Fruit fly (Drosophila melanogaster) whole organism, prepupa: Measurements from ENCODE around the gene eIF2beta.

Source experiments
- Blimp-1 ChIP-seq: fragments of 200-800 bp; sonication (Bioruptor generic); optimal IDR thresholded peaks from 3 replicates; lab custom pipeline; 2017; ENCODE audit warnings: missing biosample characterization, missing genetic modification characterization, mild to moderate bottlenecking, moderate library complexity, missing genetic modification reagents
- CG10669 ChIP-seq: fragments of 200-800 bp; sonication (Bioruptor generic); optimal IDR thresholded peaks from 3 replicates; lab custom pipeline; 2018; ENCODE audit warnings: missing biosample characterization, mild to moderate bottlenecking, missing genetic modification characterization, moderate library complexity
- CG11294 ChIP-seq: fragments of 200-800 bp; sonication (Bioruptor generic); IDR thresholded peaks from 2 replicates; pipeline ENCODE4 v1.3.6; 2022; ENCODE audit warnings: missing biosample characterization, missing genetic modification characterization
- CG11762 ChIP-seq: fragments of 200-800 bp; sonication (Bioruptor generic); optimal IDR thresholded peaks from 3 replicates; lab custom pipeline; 2016; ENCODE audit warnings: missing biosample characterization, missing genetic modification characterization; ENCODE audit not compliant: insufficient read depth
- CG11902 ChIP-seq: fragments of 200-800 bp; sonication (Bioruptor generic); optimal IDR thresholded peaks from 3 replicates; lab custom pipeline; 2016; ENCODE audit warnings: missing biosample characterization, missing genetic modification characterization
- CG15336 ChIP-seq: fragments of 200-800 bp; sonication (Bioruptor generic); IDR thresholded peaks from 2 replicates; pipeline ENCODE4 v1.3.6; 2022; ENCODE audit warnings: missing biosample characterization, missing genetic modification characterization
- CG1621 ChIP-seq: fragments of 200-800 bp; sonication (Bioruptor generic); optimal IDR thresholded peaks from 3 replicates; lab custom pipeline; 2018; ENCODE audit warnings: missing biosample characterization, mild to moderate bottlenecking, missing genetic modification characterization
- CG16779 ChIP-seq: fragments of 200-800 bp; sonication (Bioruptor generic); optimal IDR thresholded peaks from 3 replicates; lab custom pipeline; 2017; ENCODE audit warnings: missing biosample characterization, mild to moderate bottlenecking, missing genetic modification characterization
- CG3032 ChIP-seq: fragments of 200-800 bp; optimal IDR thresholded peaks from 2 replicates; lab custom pipeline; 2019; ENCODE audit warnings: missing biosample characterization, mild to moderate bottlenecking, missing genetic modification characterization, moderate library complexity
- CG31627 ChIP-seq: fragments of 200-800 bp; sonication (Bioruptor generic); optimal IDR thresholded peaks from 3 replicates; lab custom pipeline; 2016; ENCODE audit warnings: missing biosample characterization, missing genetic modification characterization
- CG32006 ChIP-seq: fragments of 200-800 bp; sonication (Bioruptor generic); optimal IDR thresholded peaks from 3 replicates; lab custom pipeline; 2017; ENCODE audit warnings: missing biosample characterization, mild to moderate bottlenecking, missing genetic modification characterization
- CG34406 ChIP-seq: fragments of 200-800 bp; sonication (Bioruptor generic); optimal IDR thresholded peaks from 3 replicates; lab custom pipeline; 2016; ENCODE audit warnings: missing biosample characterization, missing genetic modification characterization
- CG3919 ChIP-seq: fragments of 200-800 bp; sonication (Bioruptor generic); optimal IDR thresholded peaks from 3 replicates; lab custom pipeline; 2016; ENCODE audit warnings: missing biosample characterization, missing genetic modification characterization
- CG4318 ChIP-seq: fragments of 200-800 bp; sonication (Bioruptor generic); optimal IDR thresholded peaks from 3 replicates; lab custom pipeline; 2017; ENCODE audit warnings: missing biosample characterization, mild to moderate bottlenecking, missing genetic modification characterization
- CG6163 ChIP-seq: fragments of 200-800 bp; sonication (Bioruptor generic); IDR thresholded peaks from 3 replicates; pipeline ENCODE4 v1.3.6; 2022; ENCODE audit warnings: missing biosample characterization, missing genetic modification characterization
- CG6276 ChIP-seq: fragments of 200-800 bp; sonication (Bioruptor generic); optimal IDR thresholded peaks from 2 replicates; lab custom pipeline; 2017; ENCODE audit warnings: missing biosample characterization, mild to moderate bottlenecking, missing genetic modification characterization
- CG6792 ChIP-seq: fragments of 200-800 bp; sonication (Bioruptor generic); optimal IDR thresholded peaks from 3 replicates; lab custom pipeline; 2016; ENCODE audit warnings: missing biosample characterization, missing genetic modification characterization
- CG8119 ChIP-seq: fragments of 200-800 bp; sonication (Bioruptor generic); IDR thresholded peaks from 3 replicates; pipeline ENCODE4 v1.3.6; 2022; ENCODE audit warnings: missing biosample characterization, missing genetic modification characterization
- CG8319 ChIP-seq: fragments of 200-800 bp; sonication (Bioruptor generic); optimal IDR thresholded peaks from 3 replicates; lab custom pipeline; 2016; ENCODE audit warnings: missing biosample characterization, missing genetic modification characterization
- CG8632 ChIP-seq: fragments of 200-800 bp; sonication (Bioruptor generic); optimal IDR thresholded peaks from 3 replicates; lab custom pipeline; 2016; ENCODE audit warnings: missing biosample characterization, missing genetic modification characterization
- CG9139 ChIP-seq: fragments of 200-800 bp; sonication (Bioruptor generic); optimal IDR thresholded peaks from 3 replicates; lab custom pipeline; 2017; ENCODE audit warnings: missing biosample characterization, mild to moderate bottlenecking, missing genetic modification characterization
- Eip75B ChIP-seq: fragments of 200-800 bp; sonication (Bioruptor generic); optimal IDR thresholded peaks from 3 replicates; lab custom pipeline; 2016; ENCODE audit warnings: missing biosample characterization, missing genetic modification characterization
- Eip93F ChIP-seq: fragments of 200-800 bp; sonication (Bioruptor generic); optimal IDR thresholded peaks from 2 replicates; lab custom pipeline; 2016; ENCODE audit warnings: missing biosample characterization, mild to moderate bottlenecking, missing genetic modification characterization
- Ets21C ChIP-seq: fragments of 200-800 bp; sonication (Bioruptor generic); optimal IDR thresholded peaks from 3 replicates; lab custom pipeline; 2016; ENCODE audit warnings: missing biosample characterization, missing genetic modification characterization
- Ets96B ChIP-seq: fragments of 200-800 bp; optimal IDR thresholded peaks from 2 replicates; lab custom pipeline; 2019; ENCODE audit warnings: missing biosample characterization, mild to moderate bottlenecking, missing genetic modification characterization, moderate library complexity
- Gug ChIP-seq: fragments of 200-800 bp; sonication (Bioruptor generic); IDR thresholded peaks from 2 replicates; pipeline ENCODE4 v1.3.6; 2022; ENCODE audit warnings: missing biosample characterization, missing genetic modification characterization
- Hr39 ChIP-seq: fragments of 200-800 bp; sonication (Bioruptor generic); optimal IDR thresholded peaks from 2 replicates; lab custom pipeline; 2016; ENCODE audit warnings: missing biosample characterization, missing genetic modification characterization
- Hr4 ChIP-seq: fragments of 200-800 bp; sonication (Bioruptor generic); optimal IDR thresholded peaks from 3 replicates; lab custom pipeline; 2016; ENCODE audit warnings: missing biosample characterization, missing genetic modification characterization
- Lpt ChIP-seq: fragments of 200-800 bp; sonication (Bioruptor generic); optimal IDR thresholded peaks from 3 replicates; lab custom pipeline; 2016; ENCODE audit warnings: missing biosample characterization, missing genetic modification characterization
- Met ChIP-seq: fragments of 200-800 bp; sonication (Bioruptor generic); optimal IDR thresholded peaks from 3 replicates; lab custom pipeline; 2016; ENCODE audit warnings: missing biosample characterization, missing genetic modification characterization
- OdsH ChIP-seq: fragments of 200-800 bp; sonication (Bioruptor generic); optimal IDR thresholded peaks from 3 replicates; lab custom pipeline; 2016; ENCODE audit warnings: missing biosample characterization, missing genetic modification characterization
- Smox ChIP-seq: fragments of 200-800 bp; sonication (Bioruptor generic); optimal IDR thresholded peaks from 3 replicates; lab custom pipeline; 2016; ENCODE audit warnings: missing biosample characterization, missing genetic modification characterization
- Sox102F ChIP-seq: fragments of 200-800 bp; sonication (Bioruptor generic); optimal IDR thresholded peaks from 2 replicates; lab custom pipeline; 2016; ENCODE audit warnings: missing biosample characterization, mild to moderate bottlenecking, missing genetic modification characterization
- Sox14 ChIP-seq: fragments of 200-800 bp; sonication (Bioruptor generic); optimal IDR thresholded peaks from 3 replicates; lab custom pipeline; 2016; ENCODE audit warnings: missing biosample characterization, missing genetic modification characterization
- Sox15 ChIP-seq: fragments of 200-800 bp; sonication (Bioruptor generic); optimal IDR thresholded peaks from 3 replicates; lab custom pipeline; 2016; ENCODE audit warnings: missing biosample characterization, missing genetic modification characterization
- achi ChIP-seq: fragments of 200-800 bp; sonication (Bioruptor generic); optimal IDR thresholded peaks from 3 replicates; lab custom pipeline; 2016; ENCODE audit warnings: missing biosample characterization, missing genetic modification characterization
- acj6 ChIP-seq: fragments of 200-800 bp; sonication (Bioruptor generic); optimal IDR thresholded peaks from 3 replicates; lab custom pipeline; 2016; ENCODE audit warnings: missing biosample characterization, missing genetic modification characterization
- cyc ChIP-seq: fragments of 200-800 bp; sonication (Bioruptor generic); optimal IDR thresholded peaks from 3 replicates; lab custom pipeline; 2016; ENCODE audit warnings: missing biosample characterization, missing genetic modification characterization
- dac ChIP-seq: fragments of 200-800 bp; sonication (Bioruptor generic); optimal IDR thresholded peaks from 2 replicates; lab custom pipeline; 2017; ENCODE audit warnings: missing biosample characterization, mild to moderate bottlenecking, missing genetic modification characterization
- dsx ChIP-seq: fragments of 200-800 bp; optimal IDR thresholded peaks from 3 replicates; lab custom pipeline; 2019; ENCODE audit warnings: missing biosample characterization, mild to moderate bottlenecking, missing genetic modification characterization, moderate library complexity; ENCODE audit not compliant: poor library complexity, severe bottlenecking
- esn ChIP-seq: fragments of 200-800 bp; sonication (Bioruptor generic); optimal IDR thresholded peaks from 2 replicates; lab custom pipeline; 2016; ENCODE audit warnings: missing biosample characterization, mild to moderate bottlenecking, missing genetic modification characterization, moderate library complexity
- fd59A ChIP-seq: fragments of 200-800 bp; sonication (Bioruptor generic); optimal IDR thresholded peaks from 2 replicates; lab custom pipeline; 2017; ENCODE audit warnings: missing biosample characterization, mild to moderate bottlenecking, missing genetic modification characterization, missing genetic modification reagents
- fd85E ChIP-seq: fragments of 200-800 bp; sonication (Bioruptor generic); optimal IDR thresholded peaks from 3 replicates; lab custom pipeline; 2016; ENCODE audit warnings: missing biosample characterization, missing genetic modification characterization
- fkh ChIP-seq: fragments of 200-800 bp; sonication (Bioruptor generic); optimal IDR thresholded peaks from 3 replicates; lab custom pipeline; 2017; ENCODE audit warnings: missing biosample characterization, mild to moderate bottlenecking, missing genetic modification characterization, moderate library complexity
- lz ChIP-seq: fragments of 200-800 bp; sonication (Bioruptor generic); optimal IDR thresholded peaks from 3 replicates; lab custom pipeline; 2016; ENCODE audit warnings: missing biosample characterization, missing genetic modification characterization
- net ChIP-seq: fragments of 200-800 bp; sonication (Bioruptor generic); optimal IDR thresholded peaks from 3 replicates; lab custom pipeline; 2016; ENCODE audit warnings: missing biosample characterization, missing genetic modification characterization
- salr ChIP-seq, 2 experiments: fragments of 200-800 bp; sonication (Bioruptor generic); optimal IDR thresholded peaks; 3 replicates each; lab custom pipeline; 2016 to 2018; ENCODE audit warnings: missing biosample characterization in 2 of 2, missing genetic modification characterization in 2 of 2, mild to moderate bottlenecking in 1 of 2
- spab ChIP-seq: fragments of 200-800 bp; sonication (Bioruptor generic); optimal IDR thresholded peaks from 2 replicates; lab custom pipeline; 2017; ENCODE audit warnings: missing biosample characterization, mild to moderate bottlenecking, missing genetic modification characterization, missing genetic modification reagents
- ss ChIP-seq, 2 experiments: fragments of 200-800 bp; sonication (Bioruptor generic); optimal IDR thresholded peaks; 2 replicates in 1 of 2; 3 replicates in 1 of 2; lab custom pipeline; 2017 to 2018; ENCODE audit warnings: mild to moderate bottlenecking in 2 of 2, missing biosample characterization in 2 of 2, missing genetic modification characterization in 2 of 2, moderate library complexity in 1 of 2
- svp ChIP-seq: fragments of 200-800 bp; sonication (Bioruptor generic); peaks from one replicate; lab custom pipeline; 2016; ENCODE audit warnings: missing biosample characterization, missing genetic modification characterization
- topi ChIP-seq: fragments of 200-800 bp; sonication (Bioruptor generic); optimal IDR thresholded peaks from 3 replicates; lab custom pipeline; 2016; ENCODE audit warnings: missing biosample characterization, missing genetic modification characterization
- vri ChIP-seq: fragments of 200-800 bp; sonication (Bioruptor generic); optimal IDR thresholded peaks from 3 replicates; lab custom pipeline; 2016; ENCODE audit warnings: missing biosample characterization, mild to moderate bottlenecking, missing genetic modification characterization

Gene eIF2beta

DNA sequence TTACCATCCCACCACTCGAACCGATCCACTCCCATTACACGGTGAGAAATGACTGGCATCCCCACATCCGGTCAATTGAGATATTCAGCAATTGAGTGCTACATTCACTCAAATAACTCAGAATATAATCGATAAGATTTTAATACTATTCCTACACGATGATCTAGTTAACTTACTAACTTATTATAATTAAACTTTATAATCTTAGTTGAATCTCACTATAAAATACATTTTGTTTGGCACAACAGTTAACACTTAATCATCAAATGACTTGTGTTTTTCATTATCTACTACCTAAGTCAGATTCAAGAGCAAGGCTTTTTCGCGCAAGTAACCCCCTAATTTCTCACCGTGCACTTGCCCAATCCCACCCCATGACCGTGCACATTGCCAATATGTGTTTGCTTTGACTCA, 31.2 kb downstream of the eIF2beta start:
- TF ChIP-seq esn (GFP tag; lab: Kevin White, UChicago) = peak; percentile 95
- peak; percentile 89 for TF ChIP-seq net
- peak; percentile 84 for TF ChIP-seq CG34406
- TF ChIP-seq Blimp-1 (GFP tag; lab: Kevin White, UChicago) = peak; percentile 87
- TF ChIP-seq Sox102F (GFP tag; lab: Kevin White, UChicago) = peak; percentile 91
- peak; percentile 59 for TF ChIP-seq CG11294 (GFP tag; lab: Robert Waterston, UW)
- TF ChIP-seq Sox14 = peak; percentile 91
- peak; percentile 84 for TF ChIP-seq vri (GFP tag; lab: Kevin White, UChicago)
- TF ChIP-seq Lpt (GFP tag; lab: Kevin White, UChicago) = peak; percentile 86
- peak; percentile 90 for TF ChIP-seq acj6 (GFP tag; lab: Kevin White, UChicago)
- peak; percentile 86 for TF ChIP-seq CG3032 (tag; lab: Kevin White, UChicago)
- TF ChIP-seq lz (GFP tag; lab: Kevin White, UChicago) = peak; percentile 91
- peak; percentile 84 for TF ChIP-seq Hr39 (GFP tag; lab: Kevin White, UChicago)
- peak; percentile 83 for TF ChIP-seq Ets21C (GFP tag; lab: Kevin White, UChicago)
- peak; percentile 83 for TF ChIP-seq spab (GFP tag; lab: Kevin White, UChicago)
- peak; percentile 92 for TF ChIP-seq Smox (GFP tag; lab: Kevin White, UChicago)
- peak; percentile 78 for TF ChIP-seq Sox15 (GFP tag; lab: Kevin White, UChicago)
- TF ChIP-seq fd59A = peak; percentile 87
- peak; percentile 92 for TF ChIP-seq CG6276 (GFP tag; lab: Kevin White, UChicago)
- TF ChIP-seq CG31627 (GFP tag; lab: Kevin White, UChicago) = peak; percentile 90
- TF ChIP-seq CG1621 (tag; lab: Kevin White, UChicago) = peak; percentile 60
- TF ChIP-seq achi = peak; percentile 88
- peak; percentile 91 for TF ChIP-seq Hr4 (GFP tag; lab: Kevin White, UChicago)
- peak; percentile 78 for TF ChIP-seq CG9139 (GFP tag; lab: Kevin White, UChicago)
- peak; percentile 20 to 90 for TF ChIP-seq salr (GFP tag; optimal IDR thresholded peaks at IDR 0.05; lab: Kevin White, UChicago)
- TF ChIP-seq CG8119 (GFP tag; lab: Robert Waterston, UW) = peak; percentile 90
- peak; percentile 84 to 87 for TF ChIP-seq ss (GFP tag; optimal IDR thresholded peaks at IDR 0.05; lab: Kevin White, UChicago)
- peak; percentile 87 for TF ChIP-seq CG15336
- TF ChIP-seq dsx = peak; percentile 80
- TF ChIP-seq CG11902 (GFP tag; lab: Kevin White, UChicago) = peak; percentile 78
- peak; percentile 81 for TF ChIP-seq CG8632
- TF ChIP-seq cyc (GFP tag; lab: Kevin White, UChicago) = peak; percentile 88
- TF ChIP-seq CG11762 (GFP tag; lab: Kevin White, UChicago) = peak; percentile 83
- TF ChIP-seq CG4318 (GFP tag; lab: Kevin White, UChicago) = peak; percentile 87
- peak; percentile 95 for TF ChIP-seq CG32006 (GFP tag; lab: Kevin White, UChicago)
- TF ChIP-seq fd85E (GFP tag; lab: Kevin White, UChicago) = peak; percentile 33
- peak; percentile 97 for TF ChIP-seq svp (GFP tag; lab: Kevin White, UChicago)
- peak; percentile 80 for TF ChIP-seq Ets96B (tag; lab: Kevin White, UChicago)
- peak; percentile 29 for TF ChIP-seq Gug
- TF ChIP-seq Met = peak; percentile 93
- peak; percentile 91 for TF ChIP-seq topi
- no peak for TF ChIP-seq fkh (GFP tag; lab: Kevin White, UChicago)
- TF ChIP-seq CG16779 (tag; lab: Kevin White, UChicago) = peak; percentile 72
- peak; percentile 87 for TF ChIP-seq OdsH (GFP tag; lab: Kevin White, UChicago)
- TF ChIP-seq CG6792 (GFP tag; lab: Kevin White, UChicago) = peak; percentile 86
- TF ChIP-seq Eip93F (GFP tag; lab: Kevin White, UChicago) = peak; percentile 74
- TF ChIP-seq Eip75B = peak; percentile 88
- TF ChIP-seq CG3919 = peak; percentile 89
- peak; percentile 56; the same call in 1 of the 3 replicates for TF ChIP-seq CG6163
- peak; percentile 84 for TF ChIP-seq dac (GFP tag; lab: Kevin White, UChicago)
- TF ChIP-seq CG10669 (GFP tag; lab: Kevin White, UChicago) = peak; percentile 81
- peak; percentile 68 for TF ChIP-seq CG8319 (GFP tag; lab: Kevin White, UChicago)
